Worm (Caenorhabditis elegans) whole organism, mixed stage, embryonic: ENCODE measurements around the gene F11G11.14.
A peak's percentile ranks its signal among the peaks of the same experiment; 100 is the strongest.

ENCODE experiments used
- M03D4.4 ChIP-seq: sonication (generic microtip); optimal IDR thresholded peaks from 2 replicates; lab custom pipeline; 2017; ENCODE audit warnings: mild to moderate bottlenecking, missing genetic modification characterization, missing compliant biosample characterization
- bed-3 ChIP-seq: fragments of 200-800 bp; sonication (Bioruptor generic); optimal IDR thresholded peaks from 3 replicates; lab custom pipeline; 2018; ENCODE audit warnings: mild to moderate bottlenecking, missing genetic modification characterization, moderate library complexity, missing compliant biosample characterization
- blmp-1 ChIP-seq: fragments of 150-350 bp; optimal IDR thresholded peaks from 2 replicates; lab custom pipeline; 2014; ENCODE audit warnings: missing biosample characterization, missing genetic modification characterization
- ceh-39 ChIP-seq: fragments of 150-350 bp; optimal IDR thresholded peaks from 2 replicates; lab custom pipeline; 2014; ENCODE audit warnings: missing biosample characterization, missing genetic modification characterization
- ceh-43 ChIP-seq: fragments of 200-800 bp; sonication (Bioruptor generic); optimal IDR thresholded peaks from 2 replicates; lab custom pipeline; 2018; ENCODE audit warnings: mild to moderate bottlenecking, missing genetic modification characterization, moderate library complexity, missing compliant biosample characterization
- ceh-83 ChIP-seq: fragments of 200-800 bp; sonication (Bioruptor generic); optimal IDR thresholded peaks from 2 replicates; lab custom pipeline; 2018; ENCODE audit warnings: mild to moderate bottlenecking, missing genetic modification characterization, missing compliant biosample characterization
- cnd-1 ChIP-seq: fragments of 200-800 bp; sonication (Bioruptor generic); optimal IDR thresholded peaks from 2 replicates; lab custom pipeline; 2018; ENCODE audit warnings: mild to moderate bottlenecking, missing genetic modification characterization, missing compliant biosample characterization
- drap-1 ChIP-seq: fragments of 200-800 bp; sonication (Bioruptor generic); optimal IDR thresholded peaks from 3 replicates; lab custom pipeline; 2018; ENCODE audit warnings: mild to moderate bottlenecking, missing genetic modification characterization, missing compliant biosample characterization
- elt-1 ChIP-seq: sonication (generic microtip); optimal IDR thresholded peaks from 2 replicates; lab custom pipeline; 2017; ENCODE audit warnings: missing genetic modification characterization, mild to moderate bottlenecking, missing compliant biosample characterization, antibody characterized with exemption, moderate library complexity, borderline replicate concordance; ENCODE audit not compliant: insufficient read depth
- elt-3 ChIP-seq: fragments of 150-350 bp; optimal IDR thresholded peaks from 2 replicates; lab custom pipeline; 2014; ENCODE audit warnings: missing biosample characterization, missing genetic modification characterization
- flh-1 ChIP-seq: fragments of 200-800 bp; sonication (Bioruptor generic); optimal IDR thresholded peaks from 2 replicates; lab custom pipeline; 2018; ENCODE audit warnings: mild to moderate bottlenecking, missing genetic modification characterization, moderate library complexity, missing compliant biosample characterization
- ham-2 ChIP-seq: fragments of 200-800 bp; sonication (Bioruptor generic); optimal IDR thresholded peaks from 2 replicates; lab custom pipeline; 2018; ENCODE audit warnings: mild to moderate bottlenecking, missing genetic modification characterization, missing compliant biosample characterization
- hlh-1 ChIP-seq: fragments of 150-350 bp; optimal IDR thresholded peaks from 2 replicates; lab custom pipeline; 2014; ENCODE audit warnings: missing biosample characterization, missing genetic modification reagents, missing genetic modification characterization
- lin-13 ChIP-seq: fragments of 150-350 bp; optimal IDR thresholded peaks from 2 replicates; lab custom pipeline; 2014; ENCODE audit warnings: missing biosample characterization, missing genetic modification characterization
- lin-32 ChIP-seq: fragments of 200-800 bp; sonication (Bioruptor generic); optimal IDR thresholded peaks from 2 replicates; lab custom pipeline; 2018; ENCODE audit warnings: mild to moderate bottlenecking, missing genetic modification characterization, missing compliant biosample characterization
- mab-5 ChIP-seq: fragments of 150-350 bp; optimal IDR thresholded peaks from 2 replicates; lab custom pipeline; 2014; ENCODE audit warnings: missing biosample characterization, missing genetic modification characterization
- mls-2 ChIP-seq: sonication (generic microtip); optimal IDR thresholded peaks from 2 replicates; lab custom pipeline; 2016; ENCODE audit warnings: mild to moderate bottlenecking, missing genetic modification characterization, moderate library complexity, missing compliant biosample characterization
- nhr-12 ChIP-seq: fragments of 150-350 bp; optimal IDR thresholded peaks from 2 replicates; lab custom pipeline; 2014; ENCODE audit warnings: missing biosample characterization, missing genetic modification characterization
- nhr-2 ChIP-seq: fragments of 150-350 bp; optimal IDR thresholded peaks from 2 replicates; lab custom pipeline; 2014; ENCODE audit warnings: missing biosample characterization, missing genetic modification characterization
- nhr-237 ChIP-seq: fragments of 150-350 bp; optimal IDR thresholded peaks from 2 replicates; lab custom pipeline; 2014; ENCODE audit warnings: missing biosample characterization, missing genetic modification characterization
- nhr-28 ChIP-seq: fragments of 150-350 bp; optimal IDR thresholded peaks from 2 replicates; lab custom pipeline; 2014; ENCODE audit warnings: missing biosample characterization, missing genetic modification characterization
- nhr-76 ChIP-seq: sonication (generic microtip); optimal IDR thresholded peaks from 2 replicates; lab custom pipeline; 2017; ENCODE audit warnings: missing biosample characterization, missing genetic modification characterization
- sem-2 ChIP-seq: fragments of 200-800 bp; sonication (Bioruptor generic); optimal IDR thresholded peaks from 2 replicates; lab custom pipeline; 2018; ENCODE audit warnings: mild to moderate bottlenecking, missing genetic modification characterization, missing compliant biosample characterization
- snpc-4 ChIP-seq: fragments of 150-350 bp; optimal IDR thresholded peaks from 2 replicates; lab custom pipeline; 2014; ENCODE audit warnings: missing biosample characterization, missing genetic modification characterization
- sptf-1 ChIP-seq: sonication (generic microtip); optimal IDR thresholded peaks from 2 replicates; lab custom pipeline; 2017; ENCODE audit warnings: mild to moderate bottlenecking, missing genetic modification characterization, moderate library complexity, missing compliant biosample characterization
- tbx-8 ChIP-seq: fragments of 200-800 bp; sonication (Bioruptor generic); optimal IDR thresholded peaks from 2 replicates; lab custom pipeline; 2018; ENCODE audit warnings: mild to moderate bottlenecking, missing genetic modification characterization, moderate library complexity, missing compliant biosample characterization
- unc-120 ChIP-seq: sonication (generic microtip); optimal IDR thresholded peaks from 2 replicates; lab custom pipeline; 2017; ENCODE audit warnings: missing genetic modification characterization, missing compliant biosample characterization; ENCODE audit not compliant: poor library complexity, severe bottlenecking
- unc-39 ChIP-seq: fragments of 150-350 bp; optimal IDR thresholded peaks from 2 replicates; lab custom pipeline; 2014; ENCODE audit warnings: missing biosample characterization, missing genetic modification characterization
- unc-62 ChIP-seq: fragments of 150-350 bp; optimal IDR thresholded peaks from 2 replicates; lab custom pipeline; 2014; ENCODE audit warnings: missing biosample characterization, missing genetic modification reagents, missing genetic modification characterization
- zip-8 ChIP-seq: fragments of 150-350 bp; optimal IDR thresholded peaks from 2 replicates; lab custom pipeline; 2014; ENCODE audit warnings: missing biosample characterization, missing genetic modification characterization
- ztf-11 ChIP-seq: fragments of 150-350 bp; optimal IDR thresholded peaks from 2 replicates; lab custom pipeline; 2014; ENCODE audit warnings: missing biosample characterization, missing genetic modification characterization

The F11G11.14 gene

DNA sequence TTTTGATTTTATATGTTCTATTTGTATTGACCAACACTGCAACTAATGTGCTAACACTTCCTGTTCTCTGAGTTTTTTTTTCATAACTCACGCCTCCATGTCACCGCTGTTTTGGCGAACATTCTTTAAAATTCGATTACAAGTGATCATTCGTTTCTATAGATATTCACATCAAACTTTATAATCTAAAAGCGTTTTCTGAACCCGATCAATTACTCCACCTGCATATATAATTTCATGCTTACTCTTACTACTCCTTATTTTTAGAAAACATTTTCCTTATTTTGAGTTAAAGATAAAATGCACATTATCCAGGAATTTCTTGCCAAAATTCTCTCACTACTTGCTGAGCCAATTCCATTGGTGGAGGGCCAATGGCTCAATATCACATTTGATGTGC lies 22.5 kb downstream of the F11G11.14 start, which contains the start of gene R05F9.7:
R05F9.7 (plus strand) TSS at position 301 of the 400 bp plus-strand sequence.
- no peak for TF ChIP-seq sptf-1 (tag; lab: Kevin White, UChicago)
- TF ChIP-seq sem-2: no peak
- TF ChIP-seq unc-62 (GFP tag; lab: Kevin White, UChicago): no peak
- TF ChIP-seq nhr-2 (tag; lab: Kevin White, UChicago): no peak
- TF ChIP-seq elt-1 (tag; lab: Kevin White, UChicago): no peak
- no peak for TF ChIP-seq nhr-76 (tag; lab: Kevin White, UChicago)
- TF ChIP-seq drap-1: no peak

DNA sequence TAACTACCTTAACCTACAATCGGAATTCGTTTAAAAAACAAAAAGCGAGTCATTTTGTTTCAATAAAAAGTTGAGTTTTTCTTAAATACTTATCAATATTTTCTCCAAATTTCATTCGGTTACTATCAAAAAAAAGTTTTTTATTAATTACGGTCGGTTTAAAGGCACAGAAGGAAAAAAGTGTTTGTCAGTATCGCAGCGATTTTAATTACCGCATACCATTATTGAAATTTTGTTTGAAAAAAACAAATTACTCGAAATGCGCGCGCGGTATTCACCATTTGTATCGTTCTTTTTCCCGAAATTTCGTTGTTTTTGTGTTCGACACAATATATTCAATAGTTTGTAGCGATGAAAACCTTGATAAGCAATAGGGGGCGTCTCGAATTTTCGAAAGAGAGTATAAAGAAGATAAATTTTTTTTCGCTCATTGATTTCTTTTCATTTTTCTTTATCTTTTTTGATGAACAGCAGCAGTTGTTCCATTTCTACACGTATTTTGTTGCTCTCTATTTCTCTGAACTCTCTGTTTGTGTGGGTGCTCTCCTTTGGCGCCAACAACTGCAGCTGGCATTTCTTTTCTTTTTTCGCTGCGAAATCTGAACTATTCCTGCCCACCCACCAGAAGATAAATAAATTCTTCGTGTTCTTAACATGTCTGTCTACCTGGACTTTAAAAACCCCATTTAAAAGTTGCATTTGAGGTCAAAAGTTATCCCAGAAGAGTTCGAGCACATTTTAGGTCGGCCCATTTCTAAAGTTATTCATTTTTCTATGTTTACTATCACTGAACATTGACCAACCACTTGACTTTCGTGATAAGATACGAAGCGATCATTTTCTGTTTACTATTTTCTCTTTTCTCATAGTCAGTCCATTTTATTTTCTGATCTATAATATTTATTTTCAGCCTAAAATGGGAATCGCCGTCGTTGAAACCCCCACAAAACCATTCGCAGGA lies 25.3 kb downstream of the F11G11.14 start, which contains the start of gene pgm-1:
pgm-1 (plus strand) TSS at position 911 of the 961 bp plus-strand sequence.
- TF ChIP-seq ceh-83 (GFP tag; lab: Kevin White, UChicago) (no peak), snpc-4 (tag; lab: Kevin White, UChicago) (no peak), unc-120 (peak; percentile 34), hlh-1 (peak; percentile 57), lin-13 (no peak), flh-1 (GFP tag; lab: Kevin White, UChicago) (no peak), nhr-12 (no peak)

DNA sequence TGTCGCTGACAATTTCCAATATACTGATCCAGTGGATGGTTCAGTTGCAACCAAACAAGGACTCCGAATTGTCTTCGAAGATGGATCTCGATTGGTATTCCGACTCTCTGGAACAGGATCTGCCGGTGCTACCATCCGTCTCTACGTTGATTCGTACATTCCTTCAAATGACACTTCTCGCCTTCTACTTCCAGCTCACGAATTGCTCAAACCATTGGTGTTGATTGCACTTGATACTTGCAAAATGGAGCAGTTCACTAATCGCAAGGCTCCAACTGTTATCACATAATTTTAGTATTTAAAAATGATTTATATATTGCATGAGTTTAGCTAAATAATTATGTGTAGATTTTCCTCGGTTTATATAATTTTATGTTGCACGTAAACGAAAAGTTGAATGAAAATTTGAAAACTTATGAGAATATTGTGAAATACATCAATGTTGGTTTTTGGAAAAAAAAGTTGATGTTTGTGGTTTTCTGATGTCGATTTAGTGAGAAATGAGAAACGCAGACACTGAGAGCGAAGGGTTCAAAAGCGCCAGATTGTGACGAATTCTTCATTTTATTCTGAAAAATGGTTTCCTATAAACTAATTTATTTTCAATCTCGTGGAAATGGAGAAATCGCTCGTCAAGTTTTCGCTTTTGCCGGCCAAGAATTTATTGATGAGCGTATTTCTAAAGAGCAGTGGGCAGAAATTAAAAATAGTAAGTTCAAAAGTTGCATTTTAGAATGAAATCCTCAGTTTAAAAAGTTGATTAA lies 27.7 kb downstream of the F11G11.14 start, which contains the start of gene gst-9:
gst-9 (plus strand) TSS at position 574 of the 764 bp plus-strand sequence.
- TF ChIP-seq flh-1 (GFP tag; lab: Kevin White, UChicago) (no peak), lin-32 (GFP tag; lab: Kevin White, UChicago) (no peak), nhr-12 (no peak), nhr-76 (tag; lab: Kevin White, UChicago) (no peak), mab-5 (no peak), ham-2 (GFP tag; lab: Kevin White, UChicago) (no peak), zip-8 (no peak), mls-2 (no peak), nhr-237 (no peak), sptf-1 (tag; lab: Kevin White, UChicago) (no peak), cnd-1 (no peak), hlh-1 (no peak), elt-1 (tag; lab: Kevin White, UChicago) (no peak), nhr-28 (tag; lab: Kevin White, UChicago) (no peak), M03D4.4 (tag; lab: Kevin White, UChicago) (no peak), lin-13 (no peak)

DNA sequence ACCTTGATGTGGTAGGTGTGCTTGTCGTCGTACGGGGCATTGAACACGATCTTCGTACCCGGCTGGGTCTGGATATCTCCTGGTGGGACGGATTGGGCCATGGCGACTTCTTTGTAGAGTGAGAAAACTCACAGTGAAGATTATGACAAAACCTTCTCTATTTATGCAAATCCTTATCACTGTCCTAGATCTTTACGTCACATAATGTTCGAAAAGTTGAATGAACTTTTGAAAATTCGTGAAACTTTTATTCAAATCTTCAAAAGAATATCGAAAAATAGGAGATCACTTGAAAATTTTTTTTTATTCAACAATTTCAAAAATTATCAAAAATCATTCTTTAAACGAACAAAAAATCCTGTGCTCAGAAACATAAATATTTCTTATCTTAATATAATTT lies 29.1 kb downstream of the F11G11.14 start, which contains the start of gene msp-33:
msp-33 (minus strand) TSS at position 101 of the 400 bp plus-strand sequence.
- TF ChIP-seq nhr-76 (tag; lab: Kevin White, UChicago) (no peak), nhr-2 (tag; lab: Kevin White, UChicago) (no peak), ceh-83 (GFP tag; lab: Kevin White, UChicago) (no peak), unc-39 (no peak), blmp-1 (tag; lab: Kevin White, UChicago) (no peak), zip-8 (no peak), bed-3 (GFP tag; lab: Kevin White, UChicago) (no peak), ceh-43 (no peak), unc-120 (no peak), tbx-8 (GFP tag; lab: Kevin White, UChicago) (no peak), snpc-4 (tag; lab: Kevin White, UChicago) (no peak), nhr-237 (no peak), ztf-11 (tag; lab: Kevin White, UChicago) (no peak), elt-3 (tag; lab: Kevin White, UChicago) (no peak), ceh-39 (tag; lab: Kevin White, UChicago) (no peak)
